Fruit fly (Drosophila melanogaster): ENCODE data around the gene CG31680.

The CG31680 gene

DNA sequence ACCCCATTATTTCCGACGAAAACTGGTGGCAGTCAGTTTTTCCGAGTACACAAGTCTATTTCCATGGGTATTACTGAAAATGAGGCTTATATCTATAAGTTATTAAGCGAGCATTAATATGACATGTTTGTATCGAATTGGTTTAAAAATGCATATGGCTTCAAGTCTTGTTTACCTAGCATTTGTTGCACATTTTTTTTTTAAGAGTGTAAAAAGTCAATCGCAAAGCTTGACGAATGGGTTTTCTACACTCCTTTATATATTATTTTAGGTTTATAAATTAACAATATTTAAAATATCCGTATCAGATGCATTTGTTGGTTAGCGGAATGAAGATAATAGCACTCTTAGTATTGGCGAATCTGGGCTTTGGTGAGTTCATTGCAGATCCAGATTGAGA is at the start of gene CG31680:
CG31680 (plus strand) TSS at position 301 of the 400 bp plus-strand sequence.
- no peak for TF ChIP-seq D1 (tag; optimal IDR thresholded peaks at IDR 0.05)
- TF ChIP-seq CG15710 (tag; optimal IDR thresholded peaks at IDR 0.05), result no peak
- no peak for TF ChIP-seq CG13204 (GFP tag; optimal IDR thresholded peaks at IDR 0.05)

DNA sequence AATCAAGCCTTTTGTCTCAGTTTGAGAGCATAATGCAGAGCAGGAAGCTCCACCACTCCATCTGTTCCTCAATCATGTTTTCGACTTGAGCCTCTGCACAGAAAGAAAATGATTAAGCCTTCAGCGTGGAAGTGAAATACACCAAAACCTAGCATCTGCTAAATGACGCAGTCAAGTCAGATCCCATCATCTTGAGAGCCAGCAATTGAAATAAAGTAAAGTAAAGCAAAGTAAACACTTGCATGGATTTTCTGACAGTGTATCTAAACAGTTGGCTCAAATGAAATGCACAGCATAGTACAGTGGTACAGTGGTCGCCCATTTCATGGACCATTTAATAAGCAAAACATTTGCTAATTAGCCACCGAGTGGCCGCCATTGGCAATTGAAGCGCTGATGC is 42.2 kb upstream of the CG31680 start:
- TF ChIP-seq CG14655 (GFP tag; optimal IDR thresholded peaks at IDR 0.05), result no peak
- no peak for TF ChIP-seq D1 (tag; optimal IDR thresholded peaks at IDR 0.05)
- no peak for TF ChIP-seq CG8159 (tag; optimal IDR thresholded peaks at IDR 0.05)
- TF ChIP-seq CG13204 (GFP tag; optimal IDR thresholded peaks at IDR 0.05), result no peak
- TF ChIP-seq Pif1A (GFP tag; optimal IDR thresholded peaks at IDR 0.05), result no peak
- TF ChIP-seq CG17806 (tag; optimal IDR thresholded peaks at IDR 0.05), result no peak
- no peak for TF ChIP-seq CG32121 (GFP tag; IDR thresholded peaks at IDR 0.05)
- no peak for TF ChIP-seq Ets98B (GFP tag; IDR thresholded peaks at IDR 0.05)
- no peak for TF ChIP-seq Pif1B (GFP tag; optimal IDR thresholded peaks at IDR 0.05)
- TF ChIP-seq gl (tag; optimal IDR thresholded peaks at IDR 0.05), result no peak
- no peak for TF ChIP-seq rn (GFP tag; IDR thresholded peaks at IDR 0.05)
- no peak for TF ChIP-seq CG10348 (GFP tag; IDR thresholded peaks at IDR 0.05)
- TF ChIP-seq CG12605 (GFP tag; IDR thresholded peaks at IDR 0.05), result no peak
- TF ChIP-seq CG15710 (tag; optimal IDR thresholded peaks at IDR 0.05), result no peak
- no peak for TF ChIP-seq CG4496 (GFP tag; IDR thresholded peaks at IDR 0.05)
- TF ChIP-seq EcR (GFP tag; optimal IDR thresholded peaks at IDR 0.05), result no peak

DNA sequence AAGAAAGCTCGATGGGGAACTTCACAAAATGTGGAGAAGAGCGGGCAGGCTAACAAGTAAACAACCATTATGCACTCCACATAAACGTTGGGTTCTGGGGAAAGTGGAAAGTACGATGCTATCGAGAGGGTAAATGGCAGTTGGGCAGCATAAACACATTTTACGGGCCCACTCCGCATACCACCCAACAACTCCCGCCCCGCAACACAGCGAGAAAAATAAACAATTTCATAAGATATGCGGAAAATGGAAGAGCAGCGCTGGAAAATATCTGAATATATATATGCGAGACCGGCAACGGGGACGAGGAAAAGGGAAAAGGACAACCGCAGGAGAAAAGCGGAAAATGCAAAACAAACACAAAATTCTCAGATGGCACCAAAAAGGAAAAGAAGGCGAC is 38.6 kb upstream of the CG31680 start:
- TF ChIP-seq rn (GFP tag; IDR thresholded peaks at IDR 0.05), result no peak
- no peak for TF ChIP-seq CG4496 (GFP tag; IDR thresholded peaks at IDR 0.05)
- no peak for TF ChIP-seq D1 (tag; optimal IDR thresholded peaks at IDR 0.05)
- no peak for TF ChIP-seq Pif1A (GFP tag; optimal IDR thresholded peaks at IDR 0.05)
- TF ChIP-seq CG12605 (GFP tag; IDR thresholded peaks at IDR 0.05), result no peak
- no peak for TF ChIP-seq CG8301 (tag; optimal IDR thresholded peaks at IDR 0.05)
- TF ChIP-seq Pif1B (GFP tag; optimal IDR thresholded peaks at IDR 0.05), result no peak
- no peak for TF ChIP-seq CG10348 (GFP tag; IDR thresholded peaks at IDR 0.05)
- no peak for TF ChIP-seq CG8159 (tag; optimal IDR thresholded peaks at IDR 0.05)
- TF ChIP-seq gl (tag; optimal IDR thresholded peaks at IDR 0.05), result no peak
- no peak for TF ChIP-seq CG17806 (tag; optimal IDR thresholded peaks at IDR 0.05)
- no peak for TF ChIP-seq Snoo (tag; optimal IDR thresholded peaks at IDR 0.05)

DNA sequence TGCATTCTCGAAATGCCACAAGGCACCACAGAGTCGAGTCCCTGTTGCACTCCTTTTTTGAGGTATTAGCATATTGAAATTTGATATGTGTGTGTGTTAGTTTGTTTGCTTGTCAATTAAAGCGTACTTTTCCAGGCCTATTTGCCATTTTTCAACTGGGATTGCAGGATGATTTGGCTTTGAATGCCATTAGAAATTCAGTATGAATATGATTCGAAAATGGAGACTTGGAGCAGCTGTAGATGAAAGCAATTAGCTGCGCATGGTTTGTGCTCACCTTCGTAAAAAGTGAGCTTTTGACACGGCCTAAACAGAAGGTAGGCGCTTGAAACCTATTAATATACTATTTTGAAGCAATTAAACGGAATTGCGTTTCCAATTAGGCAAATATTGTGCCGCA is 35.8 kb upstream of the CG31680 start, which contains the start of gene CG31677:
CG31677 (minus strand) TSS at position 101 of the 400 bp plus-strand sequence.
- TF ChIP-seq gl (tag; optimal IDR thresholded peaks at IDR 0.05) (no peak), CG9948 (tag; optimal IDR thresholded peaks at IDR 0.05) (no peak), CG14655 (GFP tag; optimal IDR thresholded peaks at IDR 0.05) (no peak), Ets98B (GFP tag; IDR thresholded peaks at IDR 0.05) (no peak), EcR (GFP tag; optimal IDR thresholded peaks at IDR 0.05) (no peak), CG17806 (tag; optimal IDR thresholded peaks at IDR 0.05) (no peak), CG4496 (GFP tag; IDR thresholded peaks at IDR 0.05) (no peak), CG15710 (tag; optimal IDR thresholded peaks at IDR 0.05) (no peak), fd96Ca (GFP tag; IDR thresholded peaks at IDR 0.05) (no peak)

DNA sequence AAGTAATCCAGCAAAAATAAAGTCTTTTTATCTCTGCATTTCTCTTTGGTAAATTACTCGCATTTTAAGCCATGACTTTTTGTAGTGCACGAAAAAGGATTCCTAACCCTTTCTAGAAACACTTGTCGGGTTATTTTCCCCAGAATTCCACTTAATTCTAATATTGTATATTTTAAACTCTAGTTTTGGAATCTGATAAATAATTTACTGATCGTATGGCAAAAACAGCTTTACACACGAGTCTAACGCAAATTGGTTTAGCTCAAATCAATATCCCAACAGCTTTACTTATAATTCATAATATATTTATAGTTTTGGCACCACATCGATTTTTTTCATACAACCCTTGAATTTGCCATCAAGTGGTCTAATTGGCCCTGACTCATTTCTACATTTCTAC is 25.7 kb upstream of the CG31680 start, which contains the start of gene CG15475:
CG15475 (plus strand) TSS at position 301 of the 400 bp plus-strand sequence.
- TF ChIP-seq CG8301 (tag; optimal IDR thresholded peaks at IDR 0.05) (no peak), CG12605 (GFP tag; IDR thresholded peaks at IDR 0.05) (no peak), CG15710 (tag; optimal IDR thresholded peaks at IDR 0.05) (no peak), CG4496 (GFP tag; IDR thresholded peaks at IDR 0.05) (no peak), rn (GFP tag; IDR thresholded peaks at IDR 0.05) (no peak), CG14655 (GFP tag; optimal IDR thresholded peaks at IDR 0.05) (no peak), CG32121 (GFP tag; IDR thresholded peaks at IDR 0.05) (no peak), CG8159 (tag; optimal IDR thresholded peaks at IDR 0.05) (no peak), EcR (GFP tag; optimal IDR thresholded peaks at IDR 0.05) (no peak), Pif1B (GFP tag; optimal IDR thresholded peaks at IDR 0.05) (no peak), fd96Ca (GFP tag; IDR thresholded peaks at IDR 0.05) (no peak), Ets98B (GFP tag; IDR thresholded peaks at IDR 0.05) (no peak), Pif1A (GFP tag; optimal IDR thresholded peaks at IDR 0.05) (no peak), gl (tag; optimal IDR thresholded peaks at IDR 0.05) (no peak), Snoo (tag; optimal IDR thresholded peaks at IDR 0.05) (no peak)

dm6 chr2L:20634215-20634614 is 5.7 kb upstream of the CG31680 start, which contains the start of gene CG17472:
Gene CG17472, plus strand, starts transcription at chr2L:20634515.
- no peak for TF ChIP-seq fd96Ca (GFP tag; IDR thresholded peaks at IDR 0.05)
- TF ChIP-seq Pif1A (GFP tag; optimal IDR thresholded peaks at IDR 0.05), result no peak
- TF ChIP-seq CG13204 (GFP tag; optimal IDR thresholded peaks at IDR 0.05), result no peak
- TF ChIP-seq CG14655 (GFP tag; optimal IDR thresholded peaks at IDR 0.05), result no peak
- no peak for TF ChIP-seq gl (tag; optimal IDR thresholded peaks at IDR 0.05)
- no peak for TF ChIP-seq CG12605 (GFP tag; IDR thresholded peaks at IDR 0.05)
- TF ChIP-seq CG15710 (tag; optimal IDR thresholded peaks at IDR 0.05), result no peak
- no peak for TF ChIP-seq D1 (tag; optimal IDR thresholded peaks at IDR 0.05)
- no peak for TF ChIP-seq CG8159 (tag; optimal IDR thresholded peaks at IDR 0.05)
- no peak for TF ChIP-seq EcR (GFP tag; optimal IDR thresholded peaks at IDR 0.05)
- no peak for TF ChIP-seq CG8301 (tag; optimal IDR thresholded peaks at IDR 0.05)
- no peak for TF ChIP-seq CG32121 (GFP tag; IDR thresholded peaks at IDR 0.05)
- TF ChIP-seq rn (GFP tag; IDR thresholded peaks at IDR 0.05), result no peak
- no peak for TF ChIP-seq Snoo (tag; optimal IDR thresholded peaks at IDR 0.05)

dm6 chr2L:20638413-20638812 is 1.5 kb upstream of the CG31680 start:
- TF ChIP-seq CG4496 (GFP tag; IDR thresholded peaks at IDR 0.05) (peak; percentile 82; the same call in 2 of the 3 replicates), D1 (tag; optimal IDR thresholded peaks at IDR 0.05) (no peak), CG14655 (GFP tag; optimal IDR thresholded peaks at IDR 0.05) (no peak), CG13204 (GFP tag; optimal IDR thresholded peaks at IDR 0.05) (no peak), Snoo (tag; optimal IDR thresholded peaks at IDR 0.05) (no peak), CG32121 (GFP tag; IDR thresholded peaks at IDR 0.05) (no peak), Pif1A (GFP tag; optimal IDR thresholded peaks at IDR 0.05) (no peak), rn (GFP tag; IDR thresholded peaks at IDR 0.05) (no peak), CG10348 (GFP tag; IDR thresholded peaks at IDR 0.05) (no peak), CG8159 (tag; optimal IDR thresholded peaks at IDR 0.05) (peak; percentile 11), CG12605 (GFP tag; IDR thresholded peaks at IDR 0.05) (no peak), EcR (GFP tag; optimal IDR thresholded peaks at IDR 0.05) (no peak), Ets98B (GFP tag; IDR thresholded peaks at IDR 0.05) (0 out of 2 replicates have a peak, but pooled peaks have one; percentile 19), CG8301 (tag; optimal IDR thresholded peaks at IDR 0.05) (no peak), CG17806 (tag; optimal IDR thresholded peaks at IDR 0.05) (no peak)

Data from whole organism, pupa.